Worm (Caenorhabditis elegans) whole organism, L1 larva: Measurements from ENCODE around the gene srv-34.

Experiments
- C04F5.9 ChIP-seq: sonication (generic microtip); optimal IDR thresholded peaks from 2 replicates; lab custom pipeline; 2016; ENCODE audit warnings: missing genetic modification characterization, missing compliant biosample characterization
- C34B4.2 ChIP-seq: sonication (generic microtip); optimal IDR thresholded peaks from 2 replicates; lab custom pipeline; 2017; ENCODE audit warnings: mild to moderate bottlenecking, missing genetic modification characterization, missing compliant biosample characterization
- Y116A8C.19 ChIP-seq: sonication (generic microtip); optimal IDR thresholded peaks from 2 replicates; lab custom pipeline; 2016; ENCODE audit warnings: missing compliant biosample characterization, missing genetic modification characterization, borderline replicate concordance
- alr-1 ChIP-seq: fragments of 200-800 bp; sonication (Bioruptor generic); optimal IDR thresholded peaks from 2 replicates; lab custom pipeline; 2018; ENCODE audit warnings: borderline replicate concordance, mild to moderate bottlenecking, missing genetic modification characterization, missing compliant biosample characterization
- aly-2 ChIP-seq: fragments of 150-350 bp; optimal IDR thresholded peaks from 2 replicates; lab custom pipeline; 2014; ENCODE audit warnings: missing biosample characterization, missing genetic modification characterization
- blmp-1 ChIP-seq: fragments of 150-350 bp; optimal IDR thresholded peaks from 2 replicates; lab custom pipeline; 2014; ENCODE audit warnings: missing biosample characterization, missing genetic modification characterization
- ceh-8 ChIP-seq: fragments of 200-800 bp; sonication (Bioruptor generic); optimal IDR thresholded peaks from 2 replicates; lab custom pipeline; 2018; ENCODE audit warnings: mild to moderate bottlenecking, missing genetic modification characterization, moderate library complexity, missing compliant biosample characterization
- ceh-82 ChIP-seq, 3 experiments: fragments of 150-350 bp in 1 of 3; sonication (generic microtip) in 2 of 3; optimal IDR thresholded peaks; 2 replicates each; lab custom pipeline; 2014 to 2017; ENCODE audit warnings: missing biosample characterization in 3 of 3, missing genetic modification characterization in 3 of 3
- ceh-88 ChIP-seq: fragments of 200-800 bp; sonication (Bioruptor generic); IDR thresholded peaks from 2 replicates; pipeline ENCODE4 v1.3.6; 2022; ENCODE audit warnings: missing genetic modification characterization, missing compliant biosample characterization
- ceh-90 ChIP-seq: sonication (generic microtip); optimal IDR thresholded peaks from 2 replicates; lab custom pipeline; 2016; ENCODE audit warnings: missing genetic modification characterization, missing compliant biosample characterization
- dpl-1 ChIP-seq, 3 experiments: fragments of 150-350 bp in 2 of 3; sonication (generic microtip) in 1 of 3; optimal IDR thresholded peaks; 2 replicates each; lab custom pipeline; 2014 to 2017; ENCODE audit warnings: missing biosample characterization in 3 of 3, missing genetic modification characterization in 3 of 3, missing genetic modification reagents in 3 of 3
- dsc-1 ChIP-seq: sonication (generic microtip); optimal IDR thresholded peaks from 2 replicates; lab custom pipeline; 2016; ENCODE audit warnings: mild to moderate bottlenecking, missing genetic modification characterization, missing compliant biosample characterization
- efl-1 ChIP-seq, 4 experiments: fragments of 150-350 bp; optimal IDR thresholded peaks in 3 of 4; peaks in 1 of 4; 1 replicate in 1 of 4; 2 replicates in 3 of 4; lab custom pipeline; 2014; ENCODE audit warnings: missing biosample characterization in 2 of 4, missing genetic modification characterization in 2 of 4, missing genetic modification reagents in 2 of 4
- egl-13 ChIP-seq: sonication (generic microtip); optimal IDR thresholded peaks from 2 replicates; lab custom pipeline; 2016; ENCODE audit warnings: missing genotype, missing genetic modification reagents, missing genetic modification characterization, missing compliant biosample characterization
- egl-27 ChIP-seq, 2 experiments: fragments of 150-350 bp in 1 of 2; sonication (generic microtip); optimal IDR thresholded peaks; 3 replicates each; lab custom pipeline; 2017 to 2018; ENCODE audit warnings: missing biosample characterization in 2 of 2, missing genetic modification characterization in 2 of 2, missing genetic modification reagents in 2 of 2
- elt-2 ChIP-seq: sonication (generic microtip); optimal IDR thresholded peaks from 2 replicates; lab custom pipeline; 2016; ENCODE audit warnings: missing genetic modification characterization, mild to moderate bottlenecking, inconsistent platforms, missing compliant biosample characterization, missing genetic modification reagents
- elt-3 ChIP-seq, 6 experiments: fragments of 150-350 bp in 1 of 6; sonication (generic microtip); optimal IDR thresholded peaks; 2 replicates each; lab custom pipeline; 2017 to 2018; ENCODE audit warnings: missing biosample characterization in 6 of 6, missing genetic modification characterization in 6 of 6, inconsistent platforms in 1 of 6
- ets-5 ChIP-seq: fragments of 200-800 bp; sonication (Bioruptor generic); IDR thresholded peaks from 2 replicates; pipeline ENCODE4 v1.3.6; 2022; ENCODE audit warnings: missing genetic modification characterization, missing compliant biosample characterization
- fkh-4 ChIP-seq: sonication (generic microtip); optimal IDR thresholded peaks from 2 replicates; lab custom pipeline; 2016; ENCODE audit warnings: missing compliant biosample characterization, missing genetic modification characterization, borderline replicate concordance
- hlh-17 ChIP-seq: fragments of 200-800 bp; sonication (Bioruptor generic); optimal IDR thresholded peaks from 2 replicates; lab custom pipeline; 2018; ENCODE audit warnings: missing genetic modification characterization, mild to moderate bottlenecking, missing compliant biosample characterization, moderate library complexity, borderline replicate concordance
- hlh-4 ChIP-seq: sonication (generic microtip); optimal IDR thresholded peaks from 2 replicates; lab custom pipeline; 2016; ENCODE audit warnings: mild to moderate bottlenecking, missing genetic modification characterization, missing compliant biosample characterization
- irx-1 ChIP-seq: sonication (generic microtip); optimal IDR thresholded peaks from 2 replicates; lab custom pipeline; 2016; ENCODE audit warnings: missing genetic modification characterization, missing compliant biosample characterization
- lin-13 ChIP-seq: fragments of 150-350 bp; optimal IDR thresholded peaks from 2 replicates; lab custom pipeline; 2014; ENCODE audit warnings: missing biosample characterization, missing genetic modification reagents, missing genetic modification characterization
- lin-14 ChIP-seq: fragments of 200-800 bp; sonication (Bioruptor generic); optimal IDR thresholded peaks from 2 replicates; lab custom pipeline; 2018; ENCODE audit warnings: mild to moderate bottlenecking, missing genetic modification characterization, moderate library complexity, missing compliant biosample characterization
- lin-35 ChIP-seq, 2 experiments: fragments of 150-350 bp; optimal IDR thresholded peaks; 2 replicates each; lab custom pipeline; 2014; ENCODE audit warnings: missing biosample characterization in 2 of 2, missing genetic modification characterization in 2 of 2, missing genetic modification reagents in 2 of 2
- mef-2 ChIP-seq: fragments of 150-350 bp; optimal IDR thresholded peaks from 2 replicates; lab custom pipeline; 2014; ENCODE audit warnings: missing biosample characterization, missing genetic modification characterization
- mep-1 ChIP-seq: fragments of 150-350 bp; optimal IDR thresholded peaks from 2 replicates; lab custom pipeline; 2014; ENCODE audit warnings: missing biosample characterization, missing genetic modification characterization
- nhr-12 ChIP-seq: sonication (generic microtip); optimal IDR thresholded peaks from 2 replicates; lab custom pipeline; 2017; ENCODE audit warnings: missing biosample characterization, missing genetic modification characterization
- nhr-20 ChIP-seq: sonication (generic microtip); optimal IDR thresholded peaks from 2 replicates; lab custom pipeline; 2016; ENCODE audit warnings: mild to moderate bottlenecking, missing genetic modification characterization, missing compliant biosample characterization
- nhr-237 ChIP-seq: fragments of 150-350 bp; optimal IDR thresholded peaks from 2 replicates; lab custom pipeline; 2014; ENCODE audit warnings: missing biosample characterization, missing genetic modification characterization
- nhr-47 ChIP-seq: sonication (generic microtip); optimal IDR thresholded peaks from 2 replicates; lab custom pipeline; 2016; ENCODE audit warnings: mild to moderate bottlenecking, missing genetic modification characterization, moderate library complexity, missing compliant biosample characterization
- nhr-71 ChIP-seq: sonication (generic microtip); optimal IDR thresholded peaks from 2 replicates; lab custom pipeline; 2016; ENCODE audit warnings: mild to moderate bottlenecking, missing genetic modification characterization, moderate library complexity, missing compliant biosample characterization
- nhr-76 ChIP-seq: sonication (generic microtip); optimal IDR thresholded peaks from 2 replicates; lab custom pipeline; 2017; ENCODE audit warnings: missing biosample characterization, missing genetic modification characterization
- nhr-84 ChIP-seq: sonication (generic microtip); optimal IDR thresholded peaks from 2 replicates; lab custom pipeline; 2017; ENCODE audit warnings: missing biosample characterization, missing genetic modification characterization
- nhr-90 ChIP-seq: sonication (generic microtip); optimal IDR thresholded peaks from 2 replicates; lab custom pipeline; 2016; ENCODE audit warnings: mild to moderate bottlenecking, missing genetic modification characterization, missing compliant biosample characterization; ENCODE audit not compliant: poor library complexity
- pag-3 ChIP-seq: sonication (generic microtip); optimal IDR thresholded peaks from 2 replicates; lab custom pipeline; 2017; ENCODE audit warnings: missing genetic modification characterization, mild to moderate bottlenecking, missing compliant biosample characterization, antibody characterized with exemption, borderline replicate concordance; ENCODE audit not compliant: insufficient read depth
- pax-3 ChIP-seq: fragments of 200-800 bp; sonication (Bioruptor generic); optimal IDR thresholded peaks from 2 replicates; lab custom pipeline; 2018; ENCODE audit warnings: mild to moderate bottlenecking, missing genetic modification characterization, moderate library complexity, missing compliant biosample characterization
- pqm-1 ChIP-seq: sonication (generic microtip); optimal IDR thresholded peaks from 3 replicates; lab custom pipeline; 2017; ENCODE audit warnings: missing biosample characterization, missing genetic modification characterization
- rnt-1 ChIP-seq: sonication (generic microtip); optimal IDR thresholded peaks from 2 replicates; lab custom pipeline; 2016; ENCODE audit warnings: mild to moderate bottlenecking, missing genetic modification characterization, moderate library complexity, missing compliant biosample characterization
- sptf-1 ChIP-seq: fragments of 150-350 bp; optimal IDR thresholded peaks from 2 replicates; lab custom pipeline; 2014; ENCODE audit warnings: missing biosample characterization, missing genetic modification characterization
- unc-130 ChIP-seq: fragments of 150-350 bp; optimal IDR thresholded peaks from 2 replicates; lab custom pipeline; 2017; ENCODE audit warnings: missing biosample characterization, missing genetic modification characterization, inconsistent platforms
- unc-62 ChIP-seq: fragments of 150-350 bp; optimal IDR thresholded peaks from 2 replicates; lab custom pipeline; 2014; ENCODE audit warnings: missing biosample characterization, missing genetic modification reagents, missing genetic modification characterization
- unc-98 ChIP-seq: fragments of 200-800 bp; sonication (Bioruptor generic); IDR thresholded peaks from 2 replicates; pipeline ENCODE4 v1.3.6; 2022; ENCODE audit warnings: missing genetic modification characterization, missing compliant biosample characterization
- zag-1 ChIP-seq: fragments of 150-350 bp; optimal IDR thresholded peaks from 2 replicates; lab custom pipeline; 2014; ENCODE audit warnings: missing biosample characterization, missing genetic modification characterization

The srv-34 gene

ce11 chrV:16395131-16395530 is 20.6 kb upstream of the srv-34 start, which contains the start of gene F13A7.11 (continued):
- no peak for TF ChIP-seq aly-2 (tag; lab: Kevin White, UChicago)
- peak; percentile 46 for TF ChIP-seq elt-2 (tag; lab: Kevin White, UChicago)
- peak; percentile 17 for TF ChIP-seq nhr-47 (tag; lab: Kevin White, UChicago)
- no peak for TF ChIP-seq sptf-1
- peak; percentile 19 for TF ChIP-seq nhr-90 (tag; lab: Kevin White, UChicago)
- TF ChIP-seq nhr-76, result no peak
- TF ChIP-seq nhr-84 (tag; lab: Kevin White, UChicago), result no peak
- no peak for TF ChIP-seq fkh-4 (tag; lab: Kevin White, UChicago)
- no peak for TF ChIP-seq nhr-237 (tag; lab: Kevin White, UChicago)
- no peak for TF ChIP-seq pax-3
- TF ChIP-seq lin-14 (GFP tag; lab: Kevin White, UChicago), result no peak
- TF ChIP-seq lin-13, result no peak
- peak in 1 of 3 experiments; percentile 16 for TF ChIP-seq ceh-82 (tag; optimal IDR thresholded peaks at IDR 0.05; lab: Kevin White, UChicago)
- no peak for TF ChIP-seq ceh-90 (tag; lab: Kevin White, UChicago)
- peak; percentile 7 to 25 for TF ChIP-seq efl-1 (optimal IDR thresholded peaks at IDR 0.05; lab: Kevin White, UChicago)
- peak; percentile 10 to 82 for TF ChIP-seq efl-1 (GFP tag; optimal IDR thresholded peaks at IDR 0.05 in 1 of 2; lab: Kevin White, UChicago)
- no peak for TF ChIP-seq unc-62 (GFP tag; lab: Kevin White, UChicago)
- no peak for TF ChIP-seq ets-5 (GFP tag; lab: Robert Waterston, UW)
- TF ChIP-seq mep-1 (tag; lab: Kevin White, UChicago), result no peak
- TF ChIP-seq pqm-1 (tag; lab: Kevin White, UChicago), result no peak
- TF ChIP-seq dsc-1 (tag; lab: Kevin White, UChicago), result no peak
- no peak for TF ChIP-seq C04F5.9 (tag; lab: Kevin White, UChicago)
- TF ChIP-seq zag-1 (tag; lab: Kevin White, UChicago), result no peak
- TF ChIP-seq unc-130 (tag; lab: Kevin White, UChicago), result no peak
- no peak for TF ChIP-seq alr-1 (tag; lab: Kevin White, UChicago)
- TF ChIP-seq ceh-88 (GFP tag; lab: Robert Waterston, UW), result no peak
- TF ChIP-seq Y116A8C.19, result no peak
- no peak for TF ChIP-seq unc-98 (GFP tag; lab: Robert Waterston, UW)
- no peak for TF ChIP-seq nhr-12 (tag; lab: Kevin White, UChicago)
- no peak for TF ChIP-seq C34B4.2 (tag; lab: Kevin White, UChicago)
- TF ChIP-seq nhr-71 (tag; lab: Kevin White, UChicago), result peak; percentile 40

- no peak for TF ChIP-seq unc-130 (tag; lab: Kevin White, UChicago)
- no peak for TF ChIP-seq egl-13
- TF ChIP-seq ceh-88 (GFP tag; lab: Robert Waterston, UW), result no peak
- no peak for TF ChIP-seq ceh-8 (GFP tag; lab: Kevin White, UChicago)
Measured at ce11 chrV:16393728-16394127, 19.2 kb upstream of the srv-34 start, which contains the start of gene srd-63. Gene srd-63 (minus strand): TSS chrV:16393828.

- no peak for TF ChIP-seq hlh-4
- TF ChIP-seq egl-13, result no peak
- TF ChIP-seq elt-2 (tag; lab: Kevin White, UChicago), result peak; percentile 4
- TF ChIP-seq blmp-1, result no peak
- TF ChIP-seq ceh-88 (GFP tag; lab: Robert Waterston, UW), result no peak
- TF ChIP-seq egl-27 (tag; optimal IDR thresholded peaks at IDR 0.05; lab: Kevin White, UChicago), result no peak
- no peak for TF ChIP-seq irx-1
- TF ChIP-seq lin-35 (GFP tag; optimal IDR thresholded peaks at IDR 0.05; lab: Kevin White, UChicago), result peak in 1 of 2 experiments; percentile 28
- TF ChIP-seq hlh-17 (GFP tag; lab: Kevin White, UChicago), result no peak
- TF ChIP-seq elt-3 (tag; optimal IDR thresholded peaks at IDR 0.05; lab: Kevin White, UChicago), result no peak
- no peak for TF ChIP-seq unc-62 (GFP tag; lab: Kevin White, UChicago)
- no peak for TF ChIP-seq zag-1 (tag; lab: Kevin White, UChicago)
- no peak for TF ChIP-seq C34B4.2 (tag; lab: Kevin White, UChicago)
- no peak for TF ChIP-seq mep-1 (tag; lab: Kevin White, UChicago)
- no peak for TF ChIP-seq mef-2 (tag; lab: Kevin White, UChicago)
- no peak for TF ChIP-seq pag-3
- TF ChIP-seq nhr-90 (tag; lab: Kevin White, UChicago), result no peak
- no peak for TF ChIP-seq dpl-1 (GFP tag; optimal IDR thresholded peaks at IDR 0.05; lab: Kevin White, UChicago)
- no peak for TF ChIP-seq rnt-1 (tag; lab: Kevin White, UChicago)
- peak; percentile 75 for TF ChIP-seq nhr-20 (tag; lab: Kevin White, UChicago)
Measured at ce11 chrV:16390655-16391054, 16.1 kb upstream of the srv-34 start, which contains the start of gene gst-44. Gene gst-44 (plus strand): TSS chrV:16390891.
